Worm (Caenorhabditis elegans) whole organism, L1 larva: ENCODE measurements around the gene fsn-1.
"Not testable (repeated sequence)": the region's sequence is repeated elsewhere in the genome, so short reads cannot be mapped to it uniquely, and the experiment has no call there.

Source experiments
- aly-2 ChIP-seq: fragments of 150-350 bp; optimal IDR thresholded peaks from 2 replicates; lab custom pipeline; 2014; ENCODE audit warnings: missing biosample characterization, missing genetic modification characterization
- elt-2 ChIP-seq: sonication (generic microtip); optimal IDR thresholded peaks from 2 replicates; lab custom pipeline; 2016; ENCODE audit warnings: missing genetic modification characterization, mild to moderate bottlenecking, inconsistent platforms, missing compliant biosample characterization, missing genetic modification reagents
- fkh-4 ChIP-seq: sonication (generic microtip); optimal IDR thresholded peaks from 2 replicates; lab custom pipeline; 2016; ENCODE audit warnings: missing compliant biosample characterization, missing genetic modification characterization, borderline replicate concordance
- mdl-1 ChIP-seq, 2 experiments: fragments of 150-350 bp; optimal IDR thresholded peaks; 2 replicates each; lab custom pipeline; 2014 to 2017; ENCODE audit warnings: missing biosample characterization in 2 of 2, missing genetic modification characterization in 2 of 2, inconsistent platforms in 1 of 2
- mep-1 ChIP-seq: fragments of 150-350 bp; optimal IDR thresholded peaks from 2 replicates; lab custom pipeline; 2014; ENCODE audit warnings: missing biosample characterization, missing genetic modification characterization
- nhr-12 ChIP-seq: sonication (generic microtip); optimal IDR thresholded peaks from 2 replicates; lab custom pipeline; 2017; ENCODE audit warnings: missing biosample characterization, missing genetic modification characterization
- nhr-90 ChIP-seq: sonication (generic microtip); optimal IDR thresholded peaks from 2 replicates; lab custom pipeline; 2016; ENCODE audit warnings: mild to moderate bottlenecking, missing genetic modification characterization, missing compliant biosample characterization; ENCODE audit not compliant: poor library complexity
- sox-4 ChIP-seq: sonication (generic microtip); optimal IDR thresholded peaks from 2 replicates; lab custom pipeline; 2016; ENCODE audit warnings: missing genetic modification characterization, missing compliant biosample characterization
- unc-62 ChIP-seq: fragments of 150-350 bp; optimal IDR thresholded peaks from 2 replicates; lab custom pipeline; 2014; ENCODE audit warnings: missing biosample characterization, missing genetic modification reagents, missing genetic modification characterization
- zip-4 ChIP-seq: fragments of 200-800 bp; sonication (Bioruptor generic); optimal IDR thresholded peaks from 2 replicates; lab custom pipeline; 2018; ENCODE audit warnings: mild to moderate bottlenecking, missing genetic modification characterization, moderate library complexity, missing compliant biosample characterization

- not testable (repeated sequence) for TF ChIP-seq mdl-1 (tag; optimal IDR thresholded peaks at IDR 0.05; lab: Kevin White, UChicago); sox-4; zip-4; aly-2 (tag; lab: Kevin White, UChicago); nhr-12; fkh-4 (tag; lab: Kevin White, UChicago); elt-2; unc-62 (GFP tag; lab: Kevin White, UChicago); mep-1 (tag; lab: Kevin White, UChicago)
- TF ChIP-seq nhr-90 (tag; lab: Kevin White, UChicago), result peak; percentile 60
Observed at ce11 chrIII:4922020-4922419, 15.1 kb upstream of the fsn-1 start, which contains the start of gene mmab-1.
